Worm (Caenorhabditis elegans) whole organism, dauer: ENCODE data around the gene capg-2.

Experiments
- unc-62 ChIP-seq: sonication (generic microtip); optimal IDR thresholded peaks from 2 replicates; lab custom pipeline; 2017; ENCODE audit warnings: missing biosample characterization, missing genetic modification reagents, missing genetic modification characterization

Gene capg-2

ce11 chrV:12271495-12271894 lies at the start of gene capg-2, which contains the start of gene tsfm-1:
capg-2 (plus strand) TSS chrV:12271873.
tsfm-1 (minus strand) TSS chrV:12271551.
- TF ChIP-seq unc-62 (GFP tag; lab: Kevin White, UChicago): no peak

ce11 chrV:12233425-12233824 lies 38.2 kb upstream of the capg-2 start:
- TF ChIP-seq unc-62 (GFP tag; lab: Kevin White, UChicago): no peak

ce11 chrV:12234293-12235004 lies 37.2 kb upstream of the capg-2 start, which contains the start of gene myo-3:
myo-3 (minus strand) TSS chrV:12234343.
- no peak for TF ChIP-seq unc-62 (GFP tag; lab: Kevin White, UChicago)

ce11 chrV:12235502-12235901 lies 36.2 kb upstream of the capg-2 start:
- TF ChIP-seq unc-62 (GFP tag; lab: Kevin White, UChicago): no peak

DNA sequence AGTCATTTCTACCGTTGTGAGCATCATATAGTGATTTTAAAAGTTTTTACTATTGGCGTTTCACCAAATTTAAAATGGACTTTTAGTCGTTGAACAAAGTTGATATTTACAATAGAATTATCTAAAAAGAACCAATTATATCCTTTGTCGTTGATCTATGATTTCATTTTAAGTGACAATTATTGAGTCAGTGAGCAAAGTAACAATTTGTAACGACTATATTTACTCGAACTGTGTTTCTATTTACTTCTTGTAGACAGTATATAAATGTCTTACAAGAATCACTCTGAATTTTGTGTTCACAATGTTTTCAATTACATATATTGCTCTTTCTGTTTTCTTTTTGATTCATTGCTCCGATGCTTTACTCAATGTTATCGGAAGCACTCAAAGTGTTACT lies 30.5 kb upstream of the capg-2 start, which contains the start of gene ttr-22:
TSS of gene ttr-22 (plus strand) at position 301 of the 400 bp plus-strand sequence.
- TF ChIP-seq unc-62 (GFP tag; lab: Kevin White, UChicago): no peak

DNA sequence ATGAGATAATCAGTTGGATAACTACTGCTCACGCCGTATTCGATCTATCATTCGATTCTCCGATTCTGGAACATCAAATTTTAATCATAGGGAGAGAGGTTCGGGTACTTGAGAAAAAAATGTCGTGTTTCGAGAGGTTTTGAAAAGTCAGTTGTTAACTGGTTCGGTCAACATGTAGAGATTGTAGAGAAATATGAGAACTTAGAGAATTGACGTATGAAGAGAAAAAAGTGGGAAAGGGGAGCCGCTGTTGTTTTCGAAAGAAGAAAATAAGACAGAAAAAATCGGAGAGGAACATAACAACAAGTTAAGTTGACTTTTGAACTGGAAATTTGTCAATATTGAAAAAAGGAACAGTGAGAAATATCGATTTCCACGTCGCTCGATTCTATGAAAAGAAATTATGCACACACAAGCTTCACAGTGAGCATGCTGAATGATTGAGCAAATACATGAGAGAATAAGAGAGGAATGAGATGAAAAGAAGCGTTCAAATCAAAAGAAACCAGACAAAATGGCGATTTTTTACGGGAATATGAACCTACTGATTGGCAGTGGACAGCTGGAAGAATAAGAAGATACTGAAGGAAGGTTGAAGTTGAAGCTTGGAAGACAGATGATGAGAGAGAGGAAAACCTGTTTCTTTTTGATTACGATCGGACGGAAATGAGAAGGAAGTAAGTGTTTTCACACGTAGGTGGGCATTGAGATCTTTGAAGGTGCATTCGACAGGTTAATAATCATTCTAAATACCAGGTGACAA lies 26.5 kb upstream of the capg-2 start, which contains the start of the genes T04H1.13, slfl-5 and rad-50:
TSS of gene T04H1.13 (minus strand) at position 51 of the 763 bp plus-strand sequence.
TSS of gene slfl-5 (minus strand) at position 65 of the 763 bp plus-strand sequence.
TSS of gene rad-50 (plus strand) at position 667 of the 763 bp plus-strand sequence.
- no peak for TF ChIP-seq unc-62 (GFP tag; lab: Kevin White, UChicago)

ce11 chrV:12245777-12246452 lies 25.8 kb upstream of the capg-2 start:
- TF ChIP-seq unc-62 (GFP tag; lab: Kevin White, UChicago): no peak

DNA sequence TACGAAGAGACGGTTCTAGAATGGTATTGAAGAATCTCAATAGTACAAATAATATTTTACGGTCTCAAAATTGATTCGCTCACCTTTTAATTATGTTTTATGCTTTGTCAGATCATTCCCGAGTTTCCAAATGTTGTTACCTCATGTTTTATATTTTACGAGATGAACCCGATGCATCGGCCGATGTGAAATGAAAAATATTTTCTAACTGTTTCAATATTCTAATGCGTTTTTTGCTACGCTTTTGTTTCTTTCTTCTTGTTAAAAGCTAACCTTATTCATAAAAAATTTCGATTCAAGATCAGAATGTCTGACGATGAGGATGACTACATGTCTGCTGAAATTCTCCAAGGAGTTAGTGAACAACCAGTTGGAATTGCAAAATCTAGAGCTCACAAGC lies 20.6 kb upstream of the capg-2 start, which contains the start of gene T04H1.5:
TSS of gene T04H1.5 (plus strand) at position 301 of the 400 bp plus-strand sequence.
- no peak for TF ChIP-seq unc-62 (GFP tag; lab: Kevin White, UChicago)

- no peak for TF ChIP-seq unc-62 (GFP tag; lab: Kevin White, UChicago)
Observed at ce11 chrV:12252272-12252671, 19.4 kb upstream of the capg-2 start, which contains the start of gene lrx-1. lrx-1 (plus strand) TSS chrV:12252572.

ce11 chrV:12255343-12255742 lies 16.3 kb upstream of the capg-2 start, which contains the start of gene T04H1.12:
T04H1.12 (plus strand) TSS chrV:12255643.
- TF ChIP-seq unc-62 (GFP tag; lab: Kevin White, UChicago): no peak

ce11 chrV:12256398-12256797 lies 15.3 kb upstream of the capg-2 start, which contains the start of gene ugt-55:
ugt-55 (plus strand) TSS chrV:12256698.
- no peak for TF ChIP-seq unc-62 (GFP tag; lab: Kevin White, UChicago)

ce11 chrV:12258922-12259321 lies 12.8 kb upstream of the capg-2 start, which contains the start of gene ugt-56:
ugt-56 (plus strand) TSS chrV:12258982.
- no peak for TF ChIP-seq unc-62 (GFP tag; lab: Kevin White, UChicago)

DNA sequence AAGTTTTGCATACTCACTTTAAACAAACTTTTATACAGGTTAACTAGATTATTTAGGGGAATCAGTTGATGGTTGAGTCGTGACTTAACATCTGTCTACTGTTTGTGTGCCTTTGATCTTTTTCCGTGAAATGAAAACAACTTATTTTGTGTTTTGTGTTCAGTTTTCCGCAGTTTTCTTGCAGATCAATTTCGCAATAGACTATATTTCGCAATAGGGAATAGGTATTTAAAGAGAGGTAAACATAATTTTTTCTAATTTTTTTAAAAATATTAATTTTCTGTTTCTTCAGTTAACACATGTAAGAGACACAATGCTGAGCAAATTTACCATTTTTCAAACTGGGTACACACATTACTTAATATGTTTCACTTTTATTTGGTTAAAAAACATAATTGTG lies 10.3 kb upstream of the capg-2 start, which contains the start of gene tbb-6:
TSS of gene tbb-6 (plus strand) at position 155 of the 400 bp plus-strand sequence.
- no peak for TF ChIP-seq unc-62 (GFP tag; lab: Kevin White, UChicago)

ce11 chrV:12263723-12264122 lies 8.0 kb upstream of the capg-2 start, which contains the start of gene ssp-35:
ssp-35 (minus strand) TSS chrV:12263823.
- no peak for TF ChIP-seq unc-62 (GFP tag; lab: Kevin White, UChicago)

- no peak for TF ChIP-seq unc-62 (GFP tag; lab: Kevin White, UChicago)
Observed at ce11 chrV:12269272-12269767, 2.4 kb upstream of the capg-2 start, which contains the start of gene twk-24. twk-24 (minus strand) TSS chrV:12269322.
